Fruit fly (Drosophila melanogaster): ENCODE measurements around the gene Pex3.

dm6 chr3L:15180816-15181215 lies 36.7 kb downstream of the Pex3 start:
- TF ChIP-seq CG34367 (tag; optimal IDR thresholded peaks at IDR 0.05) (peak; percentile 26), EcR (GFP tag; optimal IDR thresholded peaks at IDR 0.05) (no peak), CG8301 (tag; optimal IDR thresholded peaks at IDR 0.05) (peak; percentile 25), CG12605 (GFP tag; IDR thresholded peaks at IDR 0.05) (no peak), CG9948 (tag; optimal IDR thresholded peaks at IDR 0.05) (peak; percentile 72), Pif1A (GFP tag; optimal IDR thresholded peaks at IDR 0.05) (peak; percentile 50), Ets98B (GFP tag; IDR thresholded peaks at IDR 0.05) (no peak), CG13204 (GFP tag; optimal IDR thresholded peaks at IDR 0.05) (no peak), rn (GFP tag; IDR thresholded peaks at IDR 0.05) (no peak), CG32121 (GFP tag; IDR thresholded peaks at IDR 0.05) (no peak), Snoo (tag; optimal IDR thresholded peaks at IDR 0.05) (peak; percentile 38), D1 (tag; optimal IDR thresholded peaks at IDR 0.05) (peak; percentile 17)

Data from whole organism, pupa.